Worm (Caenorhabditis elegans) whole organism, mixed stage, embryonic: Measurements from ENCODE around the gene F10D7.11.
A peak's percentile ranks its signal among the peaks of the same experiment; 100 is the strongest.

Experiments
- M03D4.4 ChIP-seq: sonication (generic microtip); optimal IDR thresholded peaks from 2 replicates; lab custom pipeline; 2017; ENCODE audit warnings: mild to moderate bottlenecking, missing genetic modification characterization, missing compliant biosample characterization
- bed-3 ChIP-seq: fragments of 200-800 bp; sonication (Bioruptor generic); optimal IDR thresholded peaks from 3 replicates; lab custom pipeline; 2018; ENCODE audit warnings: mild to moderate bottlenecking, missing genetic modification characterization, moderate library complexity, missing compliant biosample characterization
- blmp-1 ChIP-seq: fragments of 150-350 bp; optimal IDR thresholded peaks from 2 replicates; lab custom pipeline; 2014; ENCODE audit warnings: missing biosample characterization, missing genetic modification characterization
- ceh-39 ChIP-seq: fragments of 150-350 bp; optimal IDR thresholded peaks from 2 replicates; lab custom pipeline; 2014; ENCODE audit warnings: missing biosample characterization, missing genetic modification characterization
- ceh-43 ChIP-seq: fragments of 200-800 bp; sonication (Bioruptor generic); optimal IDR thresholded peaks from 2 replicates; lab custom pipeline; 2018; ENCODE audit warnings: mild to moderate bottlenecking, missing genetic modification characterization, moderate library complexity, missing compliant biosample characterization
- ceh-83 ChIP-seq: fragments of 200-800 bp; sonication (Bioruptor generic); optimal IDR thresholded peaks from 2 replicates; lab custom pipeline; 2018; ENCODE audit warnings: mild to moderate bottlenecking, missing genetic modification characterization, missing compliant biosample characterization
- ces-1 ChIP-seq: fragments of 150-350 bp; optimal IDR thresholded peaks from 2 replicates; lab custom pipeline; 2014; ENCODE audit warnings: missing biosample characterization, missing genetic modification reagents, missing genetic modification characterization
- cnd-1 ChIP-seq: fragments of 200-800 bp; sonication (Bioruptor generic); optimal IDR thresholded peaks from 2 replicates; lab custom pipeline; 2018; ENCODE audit warnings: mild to moderate bottlenecking, missing genetic modification characterization, missing compliant biosample characterization
- drap-1 ChIP-seq: fragments of 200-800 bp; sonication (Bioruptor generic); optimal IDR thresholded peaks from 3 replicates; lab custom pipeline; 2018; ENCODE audit warnings: mild to moderate bottlenecking, missing genetic modification characterization, missing compliant biosample characterization
- elt-1 ChIP-seq: sonication (generic microtip); optimal IDR thresholded peaks from 2 replicates; lab custom pipeline; 2017; ENCODE audit warnings: missing genetic modification characterization, mild to moderate bottlenecking, missing compliant biosample characterization, antibody characterized with exemption, moderate library complexity, borderline replicate concordance; ENCODE audit not compliant: insufficient read depth
- elt-3 ChIP-seq: fragments of 150-350 bp; optimal IDR thresholded peaks from 2 replicates; lab custom pipeline; 2014; ENCODE audit warnings: missing biosample characterization, missing genetic modification characterization
- flh-1 ChIP-seq: fragments of 200-800 bp; sonication (Bioruptor generic); optimal IDR thresholded peaks from 2 replicates; lab custom pipeline; 2018; ENCODE audit warnings: mild to moderate bottlenecking, missing genetic modification characterization, moderate library complexity, missing compliant biosample characterization
- ham-2 ChIP-seq: fragments of 200-800 bp; sonication (Bioruptor generic); optimal IDR thresholded peaks from 2 replicates; lab custom pipeline; 2018; ENCODE audit warnings: mild to moderate bottlenecking, missing genetic modification characterization, missing compliant biosample characterization
- lin-13 ChIP-seq: fragments of 150-350 bp; optimal IDR thresholded peaks from 2 replicates; lab custom pipeline; 2014; ENCODE audit warnings: missing biosample characterization, missing genetic modification characterization
- lin-32 ChIP-seq: fragments of 200-800 bp; sonication (Bioruptor generic); optimal IDR thresholded peaks from 2 replicates; lab custom pipeline; 2018; ENCODE audit warnings: mild to moderate bottlenecking, missing genetic modification characterization, missing compliant biosample characterization
- mab-5 ChIP-seq: fragments of 150-350 bp; optimal IDR thresholded peaks from 2 replicates; lab custom pipeline; 2014; ENCODE audit warnings: missing biosample characterization, missing genetic modification characterization
- mep-1 ChIP-seq: fragments of 150-350 bp; optimal IDR thresholded peaks from 2 replicates; lab custom pipeline; 2017; ENCODE audit warnings: missing biosample characterization, missing genetic modification reagents, missing genetic modification characterization, inconsistent platforms
- mls-2 ChIP-seq: sonication (generic microtip); optimal IDR thresholded peaks from 2 replicates; lab custom pipeline; 2016; ENCODE audit warnings: mild to moderate bottlenecking, missing genetic modification characterization, moderate library complexity, missing compliant biosample characterization
- nhr-12 ChIP-seq: fragments of 150-350 bp; optimal IDR thresholded peaks from 2 replicates; lab custom pipeline; 2014; ENCODE audit warnings: missing biosample characterization, missing genetic modification characterization
- nhr-2 ChIP-seq: fragments of 150-350 bp; optimal IDR thresholded peaks from 2 replicates; lab custom pipeline; 2014; ENCODE audit warnings: missing biosample characterization, missing genetic modification characterization
- nhr-237 ChIP-seq: fragments of 150-350 bp; optimal IDR thresholded peaks from 2 replicates; lab custom pipeline; 2014; ENCODE audit warnings: missing biosample characterization, missing genetic modification characterization
- nhr-28 ChIP-seq: fragments of 150-350 bp; optimal IDR thresholded peaks from 2 replicates; lab custom pipeline; 2014; ENCODE audit warnings: missing biosample characterization, missing genetic modification characterization
- nhr-76 ChIP-seq: sonication (generic microtip); optimal IDR thresholded peaks from 2 replicates; lab custom pipeline; 2017; ENCODE audit warnings: missing biosample characterization, missing genetic modification characterization
- pha-4 ChIP-seq: fragments of 150-350 bp; optimal IDR thresholded peaks from 2 replicates; lab custom pipeline; 2018; ENCODE audit warnings: missing biosample characterization, missing genetic modification reagents, missing genetic modification characterization
- sem-2 ChIP-seq: fragments of 200-800 bp; sonication (Bioruptor generic); optimal IDR thresholded peaks from 2 replicates; lab custom pipeline; 2018; ENCODE audit warnings: mild to moderate bottlenecking, missing genetic modification characterization, missing compliant biosample characterization
- snpc-4 ChIP-seq: fragments of 150-350 bp; optimal IDR thresholded peaks from 2 replicates; lab custom pipeline; 2014; ENCODE audit warnings: missing biosample characterization, missing genetic modification characterization
- sptf-1 ChIP-seq: sonication (generic microtip); optimal IDR thresholded peaks from 2 replicates; lab custom pipeline; 2017; ENCODE audit warnings: mild to moderate bottlenecking, missing genetic modification characterization, moderate library complexity, missing compliant biosample characterization
- tbx-8 ChIP-seq: fragments of 200-800 bp; sonication (Bioruptor generic); optimal IDR thresholded peaks from 2 replicates; lab custom pipeline; 2018; ENCODE audit warnings: mild to moderate bottlenecking, missing genetic modification characterization, moderate library complexity, missing compliant biosample characterization
- unc-120 ChIP-seq: sonication (generic microtip); optimal IDR thresholded peaks from 2 replicates; lab custom pipeline; 2017; ENCODE audit warnings: missing genetic modification characterization, missing compliant biosample characterization; ENCODE audit not compliant: poor library complexity, severe bottlenecking
- unc-39 ChIP-seq: fragments of 150-350 bp; optimal IDR thresholded peaks from 2 replicates; lab custom pipeline; 2014; ENCODE audit warnings: missing biosample characterization, missing genetic modification characterization
- unc-62 ChIP-seq: fragments of 150-350 bp; optimal IDR thresholded peaks from 2 replicates; lab custom pipeline; 2014; ENCODE audit warnings: missing biosample characterization, missing genetic modification reagents, missing genetic modification characterization
- zip-8 ChIP-seq: fragments of 150-350 bp; optimal IDR thresholded peaks from 2 replicates; lab custom pipeline; 2014; ENCODE audit warnings: missing biosample characterization, missing genetic modification characterization

F10D7.11 gene

DNA sequence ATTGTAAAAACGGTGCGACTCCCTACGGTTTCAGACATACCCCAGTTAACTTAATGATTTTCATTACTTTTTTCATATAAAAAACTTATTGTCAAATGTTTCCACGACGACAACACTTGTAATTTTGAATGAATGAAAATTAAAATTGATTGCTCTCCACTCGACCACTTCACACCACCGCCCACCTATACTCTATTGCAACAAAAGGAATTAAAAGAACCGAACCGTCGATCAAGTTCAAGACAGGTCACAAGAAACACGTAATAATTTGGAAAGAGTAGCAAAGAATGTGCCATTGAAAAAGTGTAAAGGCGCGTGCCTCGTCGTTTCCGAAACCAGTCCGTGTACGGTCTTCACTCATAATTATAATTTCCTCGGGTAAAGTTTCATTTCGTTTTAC, at the start of gene F10D7.11:
F10D7.11 (plus strand) TSS at position 301 of the 400 bp plus-strand sequence.
- TF ChIP-seq ces-1 (GFP tag; lab: Kevin White, UChicago) (no peak), pha-4 (tag; lab: Kevin White, UChicago) (no peak), M03D4.4 (tag; lab: Kevin White, UChicago) (no peak), zip-8 (tag; lab: Kevin White, UChicago) (no peak), nhr-237 (tag; lab: Kevin White, UChicago) (no peak), elt-3 (no peak), cnd-1 (tag; lab: Kevin White, UChicago) (no peak), nhr-2 (tag; lab: Kevin White, UChicago) (no peak), ceh-39 (no peak), unc-120 (tag; lab: Kevin White, UChicago) (no peak), mls-2 (tag; lab: Kevin White, UChicago) (no peak), ceh-43 (GFP tag; lab: Kevin White, UChicago) (no peak), blmp-1 (tag; lab: Kevin White, UChicago) (no peak)

DNA sequence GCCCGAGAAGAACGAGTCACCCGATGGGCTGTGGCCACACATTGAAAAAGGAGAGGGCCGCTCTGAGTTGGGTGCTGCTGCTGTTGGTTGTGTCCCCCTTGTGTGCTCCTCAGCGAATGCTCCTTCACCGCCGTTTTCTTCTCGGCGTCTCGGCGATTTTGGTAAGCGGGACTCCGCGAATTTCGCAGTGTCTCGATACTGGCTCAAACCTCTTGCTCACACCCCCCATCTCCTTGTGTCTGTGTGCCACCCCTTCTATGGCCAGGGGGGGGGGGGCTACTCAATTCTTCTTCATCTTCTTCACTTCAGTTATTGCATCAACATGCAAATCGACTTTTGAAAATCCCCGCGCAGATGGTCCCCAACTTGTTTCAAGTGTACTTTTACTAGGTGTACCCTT, 47.7 kb upstream of the F10D7.11 start:
- peak; percentile 81 for TF ChIP-seq ces-1 (GFP tag; lab: Kevin White, UChicago)
- peak; percentile 73 for TF ChIP-seq sptf-1 (tag; lab: Kevin White, UChicago)
- peak; percentile 4 for TF ChIP-seq cnd-1 (tag; lab: Kevin White, UChicago)
- TF ChIP-seq tbx-8 (GFP tag; lab: Kevin White, UChicago), result no peak
- TF ChIP-seq flh-1 (GFP tag; lab: Kevin White, UChicago), result no peak
- no peak for TF ChIP-seq elt-1 (tag; lab: Kevin White, UChicago)
- TF ChIP-seq zip-8 (tag; lab: Kevin White, UChicago), result no peak
- TF ChIP-seq unc-120 (tag; lab: Kevin White, UChicago), result peak; percentile 70
- TF ChIP-seq ceh-39, result no peak
- TF ChIP-seq ceh-83 (GFP tag; lab: Kevin White, UChicago), result no peak
- peak; percentile 57 for TF ChIP-seq M03D4.4 (tag; lab: Kevin White, UChicago)
- no peak for TF ChIP-seq snpc-4
- TF ChIP-seq drap-1 (GFP tag; lab: Kevin White, UChicago), result peak; percentile 30
- TF ChIP-seq lin-32, result no peak
- no peak for TF ChIP-seq nhr-237 (tag; lab: Kevin White, UChicago)
- TF ChIP-seq sem-2, result no peak
- TF ChIP-seq blmp-1 (tag; lab: Kevin White, UChicago), result no peak
- TF ChIP-seq ham-2, result no peak
- TF ChIP-seq unc-62 (GFP tag; lab: Kevin White, UChicago), result no peak
- TF ChIP-seq nhr-12 (tag; lab: Kevin White, UChicago), result no peak
- TF ChIP-seq elt-3, result no peak
- TF ChIP-seq bed-3 (GFP tag; lab: Kevin White, UChicago), result no peak
- TF ChIP-seq nhr-28 (tag; lab: Kevin White, UChicago), result no peak
- no peak for TF ChIP-seq mep-1 (tag; lab: Kevin White, UChicago)
- no peak for TF ChIP-seq lin-13 (tag; lab: Kevin White, UChicago)
- TF ChIP-seq mls-2 (tag; lab: Kevin White, UChicago), result peak; percentile 63
- TF ChIP-seq nhr-2 (tag; lab: Kevin White, UChicago), result no peak
- TF ChIP-seq mab-5 (tag; lab: Kevin White, UChicago), result no peak

ce11 chrX:17318284-17318683, 44.3 kb upstream of the F10D7.11 start, which contains the start of gene ptr-5:
Gene ptr-5, plus strand, starts transcription at chrX:17318584.
- TF ChIP-seq unc-39 (no peak), nhr-76 (tag; lab: Kevin White, UChicago) (no peak), nhr-237 (tag; lab: Kevin White, UChicago) (no peak), ceh-39 (no peak), lin-32 (no peak), mls-2 (tag; lab: Kevin White, UChicago) (no peak), mep-1 (tag; lab: Kevin White, UChicago) (no peak)

ce11 chrX:17320572-17320971, 42.1 kb upstream of the F10D7.11 start:
- no peak for TF ChIP-seq drap-1 (GFP tag; lab: Kevin White, UChicago)

ce11 chrX:17324954-17325353, 37.7 kb upstream of the F10D7.11 start:
- TF ChIP-seq lin-13 (tag; lab: Kevin White, UChicago) (no peak), nhr-12 (tag; lab: Kevin White, UChicago) (no peak), nhr-237 (tag; lab: Kevin White, UChicago) (no peak), ces-1 (GFP tag; lab: Kevin White, UChicago) (no peak), unc-39 (no peak), zip-8 (tag; lab: Kevin White, UChicago) (peak; percentile 52), nhr-2 (tag; lab: Kevin White, UChicago) (peak; percentile 71)
